Fruit fly (Drosophila melanogaster): ENCODE data around the gene Hipk.
A peak's percentile ranks its signal among the peaks of the same experiment; 100 is the strongest.

The Hipk gene

dm6 chr3L:516948-517599 lies 25.8 kb upstream of the Hipk start (continued):
- TF ChIP-seq scrt (GFP tag; optimal IDR thresholded peaks at IDR 0.05) (no peak), CG12299 (tag; optimal IDR thresholded peaks at IDR 0.05) (no peak), CG1602 (GFP tag; optimal IDR thresholded peaks at IDR 0.05) (no peak), TFAM (GFP tag; optimal IDR thresholded peaks at IDR 0.05) (no peak), caup (GFP tag; optimal IDR thresholded peaks at IDR 0.05; ENCODE audit: severe bottlenecking) (no peak), CG9727 (GFP tag; optimal IDR thresholded peaks at IDR 0.05) (no peak), prd (optimal IDR thresholded peaks at IDR 0.05) (no peak), prd (GFP tag; IDR thresholded peaks at IDR 0.05) (peak; percentile 66; the same call in 2 of the 3 replicates), CG9797 (GFP tag; optimal IDR thresholded peaks at IDR 0.05) (no peak), tll (GFP tag; optimal IDR thresholded peaks at IDR 0.05) (no peak), slp2 (GFP tag; optimal IDR thresholded peaks at IDR 0.05) (no peak), luna (GFP tag; optimal IDR thresholded peaks at IDR 0.05) (no peak), trem (tag; optimal IDR thresholded peaks at IDR 0.05) (peak; percentile 28), gcm (GFP tag; optimal IDR thresholded peaks at IDR 0.05) (no peak), CG6791 (GFP tag; IDR thresholded peaks at IDR 0.05; ENCODE audit: partially characterized antibody) (no peak), ato (GFP tag; IDR thresholded peaks at IDR 0.05; ENCODE audit: partially characterized antibody) (no peak), Bgb (GFP tag; IDR thresholded peaks at IDR 0.05; ENCODE audit: partially characterized antibody) (no peak), CG12942 (GFP tag; optimal IDR thresholded peaks at IDR 0.05) (no peak), sna (GFP tag; IDR thresholded peaks at IDR 0.05; ENCODE audit: partially characterized antibody) (no peak), chinmo (GFP tag; IDR thresholded peaks at IDR 0.05; ENCODE audit: partially characterized antibody) (no peak), org-1 (GFP tag; optimal IDR thresholded peaks at IDR 0.05) (no peak), CG10431 (GFP tag; optimal IDR thresholded peaks at IDR 0.05) (no peak), Dfd (GFP tag; optimal IDR thresholded peaks at IDR 0.05) (no peak), CG14050 (GFP tag; IDR thresholded peaks at IDR 0.05) (no peak), sens (GFP tag) (peak; percentile 89), ERR (GFP tag; optimal IDR thresholded peaks at IDR 0.05) (no peak), sd (tag; optimal IDR thresholded peaks at IDR 0.05) (no peak), sens-2 (GFP tag; IDR thresholded peaks at IDR 0.05) (no peak), CG16779 (GFP tag; IDR thresholded peaks at IDR 0.05) (no peak), Xrp1 (GFP tag; IDR thresholded peaks at IDR 0.05) (peak; percentile 67), fd64A (GFP tag; optimal IDR thresholded peaks at IDR 0.05) (peak; percentile 12), vnd (GFP tag; IDR thresholded peaks at IDR 0.05; ENCODE audit: partially characterized antibody) (no peak), Fer3 (tag; optimal IDR thresholded peaks at IDR 0.05) (no peak), mam (GFP tag; optimal IDR thresholded peaks at IDR 0.05) (no peak), Fer2 (tag; optimal IDR thresholded peaks at IDR 0.05) (no peak), Sox100B (GFP tag; optimal IDR thresholded peaks at IDR 0.05) (peak; percentile 52), dan (GFP tag; IDR thresholded peaks at IDR 0.05) (no peak), p53 (GFP tag; optimal IDR thresholded peaks at IDR 0.05) (no peak), CrebB (tag; optimal IDR thresholded peaks at IDR 0.05) (no peak), CG13287 (GFP tag; IDR thresholded peaks at IDR 0.05; ENCODE audit: partially characterized antibody) (no peak), Ptx1 (GFP tag; IDR thresholded peaks at IDR 0.05) (peak; percentile 59), CG7786 (GFP tag; optimal IDR thresholded peaks at IDR 0.05) (no peak), zf30C (GFP tag; optimal IDR thresholded peaks at IDR 0.05) (no peak), MTF-1 (GFP tag; optimal IDR thresholded peaks at IDR 0.05; ENCODE audit: borderline replicate concordance) (no peak), CG14860 (GFP tag; IDR thresholded peaks at IDR 0.05; ENCODE audit: partially characterized antibody) (no peak), CG4707 (GFP tag; optimal IDR thresholded peaks at IDR 0.05) (no peak), CG4424 (GFP tag; optimal IDR thresholded peaks at IDR 0.05) (peak; percentile 25), CG12769 (tag; optimal IDR thresholded peaks at IDR 0.05) (no peak), CG10147 (GFP tag; optimal IDR thresholded peaks at IDR 0.05) (no peak), Mad (GFP tag; optimal IDR thresholded peaks at IDR 0.05) (no peak)

Data from whole organism, embryonic.